Fruit fly (Drosophila melanogaster) whole organism, pupa: ENCODE results near the gene Grip71.
A peak's percentile ranks its signal among the peaks of the same experiment; 100 is the strongest.

ENCODE experiments used
- CG10348 ChIP-seq: fragments of 200-800 bp; sonication (Bioruptor generic); IDR thresholded peaks from 2 replicates; pipeline ENCODE4 v1.3.6; 2022; ENCODE audit warnings: missing biosample characterization, missing genetic modification characterization
- CG12605 ChIP-seq: fragments of 200-800 bp; sonication (Bioruptor generic); IDR thresholded peaks from 2 replicates; pipeline ENCODE4 v1.3.6; 2022; ENCODE audit warnings: missing biosample characterization, missing genetic modification characterization
- CG13204 ChIP-seq: fragments of 200-800 bp; sonication (Bioruptor generic); optimal IDR thresholded peaks from 2 replicates; lab custom pipeline; 2018; ENCODE audit warnings: missing biosample characterization, mild to moderate bottlenecking, missing genetic modification characterization, moderate library complexity
- CG15710 ChIP-seq: fragments of 200-800 bp; sonication (Bioruptor generic); optimal IDR thresholded peaks from 2 replicates; lab custom pipeline; 2018; ENCODE audit warnings: missing biosample characterization, mild to moderate bottlenecking, missing genetic modification characterization, moderate library complexity
- CG17806 ChIP-seq: fragments of 200-800 bp; sonication (Bioruptor generic); optimal IDR thresholded peaks from 2 replicates; lab custom pipeline; 2018; ENCODE audit warnings: missing biosample characterization, mild to moderate bottlenecking, missing genetic modification characterization, moderate library complexity
- CG32121 ChIP-seq: fragments of 200-800 bp; sonication (Bioruptor generic); IDR thresholded peaks from 2 replicates; pipeline ENCODE4 v1.3.6; 2022; ENCODE audit warnings: missing biosample characterization, missing genetic modification characterization
- CG34367 ChIP-seq: fragments of 200-800 bp; sonication (Bioruptor generic); optimal IDR thresholded peaks from 2 replicates; lab custom pipeline; 2018; ENCODE audit warnings: missing biosample characterization, mild to moderate bottlenecking, missing genetic modification characterization
- CG4496 ChIP-seq: fragments of 200-800 bp; sonication (Bioruptor generic); IDR thresholded peaks from 3 replicates; pipeline ENCODE4 v1.3.6; 2022; ENCODE audit warnings: missing biosample characterization, missing genetic modification characterization
- CG8301 ChIP-seq: fragments of 200-800 bp; sonication (Bioruptor generic); optimal IDR thresholded peaks from 2 replicates; lab custom pipeline; 2018; ENCODE audit warnings: missing biosample characterization, mild to moderate bottlenecking, missing genetic modification characterization
- CG9948 ChIP-seq: fragments of 200-800 bp; sonication (Bioruptor generic); optimal IDR thresholded peaks from 2 replicates; lab custom pipeline; 2018; ENCODE audit warnings: missing biosample characterization, mild to moderate bottlenecking, missing genetic modification characterization, moderate library complexity
- D1 ChIP-seq: fragments of 200-800 bp; sonication (Bioruptor generic); optimal IDR thresholded peaks from 2 replicates; lab custom pipeline; 2018; ENCODE audit warnings: missing biosample characterization, mild to moderate bottlenecking, missing genetic modification characterization, moderate library complexity
- EcR ChIP-seq: fragments of 200-800 bp; sonication (Bioruptor generic); optimal IDR thresholded peaks from 3 replicates; lab custom pipeline; 2019; ENCODE audit warnings: missing biosample characterization, missing genetic modification characterization, mild to moderate bottlenecking, moderate library complexity, missing genetic modification reagents
- Ets98B ChIP-seq: fragments of 200-800 bp; sonication (Bioruptor generic); IDR thresholded peaks from 2 replicates; pipeline ENCODE4 v1.3.6; 2022; ENCODE audit warnings: missing biosample characterization, missing genetic modification characterization
- rn ChIP-seq: fragments of 200-800 bp; sonication (Bioruptor generic); IDR thresholded peaks from 2 replicates; pipeline ENCODE4 v1.3.6; 2022; ENCODE audit warnings: missing biosample characterization, missing genetic modification characterization

DNA sequence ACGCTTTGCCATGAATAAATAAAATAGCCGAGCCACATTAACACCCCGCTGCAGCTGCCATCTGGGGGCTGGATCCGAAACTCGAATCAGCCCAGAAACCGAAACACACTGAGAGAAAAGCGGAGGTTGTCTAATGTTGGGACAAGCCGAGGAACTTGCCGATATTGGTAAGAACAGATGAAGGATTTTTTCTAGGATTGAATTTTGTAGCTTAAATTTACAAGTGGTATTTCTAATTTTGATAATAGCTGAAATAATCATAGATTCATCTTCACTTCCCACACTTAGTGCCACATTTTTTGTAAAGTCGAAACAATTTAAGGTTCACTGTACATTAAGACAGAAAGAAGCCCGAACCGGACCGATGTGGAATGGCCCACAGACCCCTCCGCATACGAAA lies 43.4 kb downstream of the Grip71 start:
- peak; percentile 83 for TF ChIP-seq CG8301 (tag; lab: Kevin White, UChicago)
- TF ChIP-seq D1, result peak; percentile 27
- TF ChIP-seq CG9948 (tag; lab: Kevin White, UChicago), result peak; percentile 59
- TF ChIP-seq CG13204, result no peak
- peak; percentile 7 for TF ChIP-seq CG34367
- peak; percentile 77 for TF ChIP-seq CG32121 (GFP tag; lab: Robert Waterston, UW)
- TF ChIP-seq CG17806 (tag; lab: Kevin White, UChicago), result peak; percentile 42
- peak; percentile 73; the same call in 1 of the 2 replicates for TF ChIP-seq rn (GFP tag; lab: Robert Waterston, UW)
- TF ChIP-seq CG4496 (GFP tag; lab: Robert Waterston, UW), result peak; percentile 67; the same call in 2 of the 3 replicates
- peak; percentile 64 for TF ChIP-seq Ets98B (GFP tag; lab: Robert Waterston, UW)
- peak; percentile 71; the same call in 1 of the 2 replicates for TF ChIP-seq CG10348 (GFP tag; lab: Robert Waterston, UW)
- no peak for TF ChIP-seq CG15710 (tag; lab: Kevin White, UChicago)
- no peak for TF ChIP-seq EcR (GFP tag; lab: Kevin White, UChicago)
- TF ChIP-seq CG12605 (GFP tag; lab: Robert Waterston, UW), result no peak; the same call in 1 of the 2 replicates
